Worm (Caenorhabditis elegans) whole organism, mixed stage, embryonic: ENCODE results near the gene F01E11.3.

Experiments used
- M03D4.4 ChIP-seq: sonication (generic microtip); optimal IDR thresholded peaks from 2 replicates; lab custom pipeline; 2017; ENCODE audit warnings: mild to moderate bottlenecking, missing genetic modification characterization, missing compliant biosample characterization
- bed-3 ChIP-seq: fragments of 200-800 bp; sonication (Bioruptor generic); optimal IDR thresholded peaks from 3 replicates; lab custom pipeline; 2018; ENCODE audit warnings: mild to moderate bottlenecking, missing genetic modification characterization, moderate library complexity, missing compliant biosample characterization
- blmp-1 ChIP-seq: fragments of 150-350 bp; optimal IDR thresholded peaks from 2 replicates; lab custom pipeline; 2014; ENCODE audit warnings: missing biosample characterization, missing genetic modification characterization
- ceh-39 ChIP-seq: fragments of 150-350 bp; optimal IDR thresholded peaks from 2 replicates; lab custom pipeline; 2014; ENCODE audit warnings: missing biosample characterization, missing genetic modification characterization
- ceh-43 ChIP-seq: fragments of 200-800 bp; sonication (Bioruptor generic); optimal IDR thresholded peaks from 2 replicates; lab custom pipeline; 2018; ENCODE audit warnings: mild to moderate bottlenecking, missing genetic modification characterization, moderate library complexity, missing compliant biosample characterization
- ceh-83 ChIP-seq: fragments of 200-800 bp; sonication (Bioruptor generic); optimal IDR thresholded peaks from 2 replicates; lab custom pipeline; 2018; ENCODE audit warnings: mild to moderate bottlenecking, missing genetic modification characterization, missing compliant biosample characterization
- ces-1 ChIP-seq: fragments of 150-350 bp; optimal IDR thresholded peaks from 2 replicates; lab custom pipeline; 2014; ENCODE audit warnings: missing biosample characterization, missing genetic modification reagents, missing genetic modification characterization
- cnd-1 ChIP-seq: fragments of 200-800 bp; sonication (Bioruptor generic); optimal IDR thresholded peaks from 2 replicates; lab custom pipeline; 2018; ENCODE audit warnings: mild to moderate bottlenecking, missing genetic modification characterization, missing compliant biosample characterization
- drap-1 ChIP-seq: fragments of 200-800 bp; sonication (Bioruptor generic); optimal IDR thresholded peaks from 3 replicates; lab custom pipeline; 2018; ENCODE audit warnings: mild to moderate bottlenecking, missing genetic modification characterization, missing compliant biosample characterization
- elt-1 ChIP-seq: sonication (generic microtip); optimal IDR thresholded peaks from 2 replicates; lab custom pipeline; 2017; ENCODE audit warnings: missing genetic modification characterization, mild to moderate bottlenecking, missing compliant biosample characterization, antibody characterized with exemption, moderate library complexity, borderline replicate concordance; ENCODE audit not compliant: insufficient read depth
- elt-3 ChIP-seq: fragments of 150-350 bp; optimal IDR thresholded peaks from 2 replicates; lab custom pipeline; 2014; ENCODE audit warnings: missing biosample characterization, missing genetic modification characterization
- flh-1 ChIP-seq: fragments of 200-800 bp; sonication (Bioruptor generic); optimal IDR thresholded peaks from 2 replicates; lab custom pipeline; 2018; ENCODE audit warnings: mild to moderate bottlenecking, missing genetic modification characterization, moderate library complexity, missing compliant biosample characterization
- ham-2 ChIP-seq: fragments of 200-800 bp; sonication (Bioruptor generic); optimal IDR thresholded peaks from 2 replicates; lab custom pipeline; 2018; ENCODE audit warnings: mild to moderate bottlenecking, missing genetic modification characterization, missing compliant biosample characterization
- hlh-1 ChIP-seq: fragments of 150-350 bp; optimal IDR thresholded peaks from 2 replicates; lab custom pipeline; 2014; ENCODE audit warnings: missing biosample characterization, missing genetic modification reagents, missing genetic modification characterization
- lsy-2 ChIP-seq: fragments of 150-350 bp; optimal IDR thresholded peaks from 2 replicates; lab custom pipeline; 2014; ENCODE audit warnings: missing biosample characterization, missing genetic modification characterization
- mab-5 ChIP-seq: fragments of 150-350 bp; optimal IDR thresholded peaks from 2 replicates; lab custom pipeline; 2014; ENCODE audit warnings: missing biosample characterization, missing genetic modification characterization
- mep-1 ChIP-seq: fragments of 150-350 bp; optimal IDR thresholded peaks from 2 replicates; lab custom pipeline; 2017; ENCODE audit warnings: missing biosample characterization, missing genetic modification reagents, missing genetic modification characterization, inconsistent platforms
- mls-2 ChIP-seq: sonication (generic microtip); optimal IDR thresholded peaks from 2 replicates; lab custom pipeline; 2016; ENCODE audit warnings: mild to moderate bottlenecking, missing genetic modification characterization, moderate library complexity, missing compliant biosample characterization
- nhr-12 ChIP-seq: fragments of 150-350 bp; optimal IDR thresholded peaks from 2 replicates; lab custom pipeline; 2014; ENCODE audit warnings: missing biosample characterization, missing genetic modification characterization
- nhr-2 ChIP-seq: fragments of 150-350 bp; optimal IDR thresholded peaks from 2 replicates; lab custom pipeline; 2014; ENCODE audit warnings: missing biosample characterization, missing genetic modification characterization
- nhr-237 ChIP-seq: fragments of 150-350 bp; optimal IDR thresholded peaks from 2 replicates; lab custom pipeline; 2014; ENCODE audit warnings: missing biosample characterization, missing genetic modification characterization
- nhr-28 ChIP-seq: fragments of 150-350 bp; optimal IDR thresholded peaks from 2 replicates; lab custom pipeline; 2014; ENCODE audit warnings: missing biosample characterization, missing genetic modification characterization
- nhr-76 ChIP-seq: sonication (generic microtip); optimal IDR thresholded peaks from 2 replicates; lab custom pipeline; 2017; ENCODE audit warnings: missing biosample characterization, missing genetic modification characterization
- pha-4 ChIP-seq: fragments of 150-350 bp; optimal IDR thresholded peaks from 2 replicates; lab custom pipeline; 2018; ENCODE audit warnings: missing biosample characterization, missing genetic modification reagents, missing genetic modification characterization
- sptf-1 ChIP-seq: sonication (generic microtip); optimal IDR thresholded peaks from 2 replicates; lab custom pipeline; 2017; ENCODE audit warnings: mild to moderate bottlenecking, missing genetic modification characterization, moderate library complexity, missing compliant biosample characterization
- tbx-8 ChIP-seq: fragments of 200-800 bp; sonication (Bioruptor generic); optimal IDR thresholded peaks from 2 replicates; lab custom pipeline; 2018; ENCODE audit warnings: mild to moderate bottlenecking, missing genetic modification characterization, moderate library complexity, missing compliant biosample characterization
- unc-120 ChIP-seq: sonication (generic microtip); optimal IDR thresholded peaks from 2 replicates; lab custom pipeline; 2017; ENCODE audit warnings: missing genetic modification characterization, missing compliant biosample characterization; ENCODE audit not compliant: poor library complexity, severe bottlenecking
- unc-39 ChIP-seq: fragments of 150-350 bp; optimal IDR thresholded peaks from 2 replicates; lab custom pipeline; 2014; ENCODE audit warnings: missing biosample characterization, missing genetic modification characterization
- unc-62 ChIP-seq: fragments of 150-350 bp; optimal IDR thresholded peaks from 2 replicates; lab custom pipeline; 2014; ENCODE audit warnings: missing biosample characterization, missing genetic modification reagents, missing genetic modification characterization
- zip-8 ChIP-seq: fragments of 150-350 bp; optimal IDR thresholded peaks from 2 replicates; lab custom pipeline; 2014; ENCODE audit warnings: missing biosample characterization, missing genetic modification characterization
- ztf-11 ChIP-seq: fragments of 150-350 bp; optimal IDR thresholded peaks from 2 replicates; lab custom pipeline; 2014; ENCODE audit warnings: missing biosample characterization, missing genetic modification characterization

The F01E11.3 gene

DNA sequence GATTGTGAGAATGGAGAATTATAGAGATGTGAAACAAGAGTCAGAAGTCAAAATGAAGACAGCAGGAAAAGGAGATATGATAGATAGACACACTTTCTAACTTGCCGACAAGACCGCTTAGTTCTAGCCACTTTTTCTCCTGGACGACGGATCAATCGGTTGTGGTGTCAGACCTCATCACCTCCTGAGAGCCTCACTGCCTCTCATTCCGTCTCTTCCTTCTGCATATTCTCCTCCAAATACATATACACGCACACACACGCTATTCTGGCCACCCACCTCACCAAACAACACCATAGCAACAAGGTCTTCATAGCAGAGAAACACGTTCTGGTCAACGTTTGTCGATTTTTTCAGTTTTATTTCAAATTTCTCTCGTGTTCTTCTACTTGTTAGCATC lies at the start of gene F01E11.3:
Gene F01E11.3 (plus strand): TSS at position 301 of the 400 bp plus-strand sequence.
- no peak for TF ChIP-seq nhr-76 (tag; lab: Kevin White, UChicago)
- no peak for TF ChIP-seq elt-3 (tag; lab: Kevin White, UChicago)
- no peak for TF ChIP-seq flh-1 (GFP tag; lab: Kevin White, UChicago)
- TF ChIP-seq pha-4 (tag; lab: Kevin White, UChicago): no peak
- no peak for TF ChIP-seq zip-8 (tag; lab: Kevin White, UChicago)
- no peak for TF ChIP-seq mab-5 (tag; lab: Kevin White, UChicago)
- TF ChIP-seq bed-3: no peak
- no peak for TF ChIP-seq nhr-237
- no peak for TF ChIP-seq elt-1 (tag; lab: Kevin White, UChicago)
- no peak for TF ChIP-seq cnd-1 (tag; lab: Kevin White, UChicago)
- TF ChIP-seq unc-62 (GFP tag; lab: Kevin White, UChicago): no peak
- TF ChIP-seq sptf-1 (tag; lab: Kevin White, UChicago): no peak
- TF ChIP-seq ztf-11 (tag; lab: Kevin White, UChicago): no peak
- TF ChIP-seq lsy-2: no peak
- no peak for TF ChIP-seq blmp-1 (tag; lab: Kevin White, UChicago)
- TF ChIP-seq nhr-12 (tag; lab: Kevin White, UChicago): no peak
- no peak for TF ChIP-seq ceh-83 (GFP tag; lab: Kevin White, UChicago)

ce11 chrX:6920132-6920531 lies 47.0 kb upstream of the F01E11.3 start:
- TF ChIP-seq ztf-11 (tag; lab: Kevin White, UChicago) (no peak), bed-3 (no peak), pha-4 (tag; lab: Kevin White, UChicago) (no peak), blmp-1 (tag; lab: Kevin White, UChicago) (no peak), ceh-83 (GFP tag; lab: Kevin White, UChicago) (no peak), ham-2 (GFP tag; lab: Kevin White, UChicago) (no peak), mep-1 (no peak), M03D4.4 (tag; lab: Kevin White, UChicago) (no peak), mls-2 (tag; lab: Kevin White, UChicago) (no peak), elt-3 (tag; lab: Kevin White, UChicago) (no peak), unc-39 (tag; lab: Kevin White, UChicago) (no peak), drap-1 (GFP tag; lab: Kevin White, UChicago) (no peak), zip-8 (tag; lab: Kevin White, UChicago) (no peak), nhr-237 (no peak), ces-1 (GFP tag; lab: Kevin White, UChicago) (no peak), nhr-76 (tag; lab: Kevin White, UChicago) (no peak), unc-120 (no peak), hlh-1 (tag; lab: Kevin White, UChicago) (no peak), elt-1 (tag; lab: Kevin White, UChicago) (no peak)

ce11 chrX:6924461-6924860 lies 42.7 kb upstream of the F01E11.3 start, which contains the start of gene otpl-3:
TSS of gene otpl-3 (minus strand) at chrX:6924764.
- no peak for TF ChIP-seq M03D4.4 (tag; lab: Kevin White, UChicago)
- TF ChIP-seq ceh-83 (GFP tag; lab: Kevin White, UChicago): no peak
- no peak for TF ChIP-seq ceh-39
- no peak for TF ChIP-seq ceh-43
- TF ChIP-seq flh-1 (GFP tag; lab: Kevin White, UChicago): no peak
- TF ChIP-seq unc-120: no peak
- no peak for TF ChIP-seq nhr-28 (tag; lab: Kevin White, UChicago)
- TF ChIP-seq ham-2 (GFP tag; lab: Kevin White, UChicago): no peak
- no peak for TF ChIP-seq nhr-2 (tag; lab: Kevin White, UChicago)
- TF ChIP-seq ces-1 (GFP tag; lab: Kevin White, UChicago): no peak
- TF ChIP-seq hlh-1 (tag; lab: Kevin White, UChicago): no peak
- TF ChIP-seq drap-1 (GFP tag; lab: Kevin White, UChicago): no peak
- no peak for TF ChIP-seq unc-39 (tag; lab: Kevin White, UChicago)
- TF ChIP-seq tbx-8: no peak
- no peak for TF ChIP-seq mab-5 (tag; lab: Kevin White, UChicago)
- no peak for TF ChIP-seq blmp-1 (tag; lab: Kevin White, UChicago)
- no peak for TF ChIP-seq zip-8 (tag; lab: Kevin White, UChicago)
- TF ChIP-seq mep-1: no peak

DNA sequence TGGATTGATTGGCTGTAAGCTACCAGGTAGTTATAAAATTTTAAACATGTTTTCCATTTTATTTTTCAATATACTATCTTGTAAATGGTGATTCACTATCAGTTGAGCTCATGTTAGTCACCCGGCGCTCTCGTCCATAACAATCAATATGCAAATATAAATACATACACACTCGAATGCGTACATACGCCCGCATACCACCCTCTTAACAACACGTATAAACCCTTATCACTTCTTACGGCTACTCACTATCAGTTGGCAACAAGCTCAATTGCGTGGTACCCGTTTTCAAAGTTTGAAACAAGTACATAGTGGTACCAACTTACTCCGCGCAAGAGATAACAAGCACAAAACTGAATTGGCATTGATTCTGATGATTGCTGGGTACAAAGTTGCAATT lies 40.2 kb upstream of the F01E11.3 start:
- TF ChIP-seq nhr-76 (tag; lab: Kevin White, UChicago) (no peak), pha-4 (tag; lab: Kevin White, UChicago) (peak; percentile 5)
- TF ChIP-seq, all 35 proteins: peak for 1
